Fruit fly (Drosophila melanogaster) whole organism, embryonic: ENCODE data around the gene CG12171.

Source experiments
- Antp ChIP-seq: fragments of 200-800 bp; sonication (Bioruptor generic); optimal IDR thresholded peaks from 3 replicates; lab custom pipeline; 2016; ENCODE audit warnings: missing biosample characterization, missing genetic modification characterization
- Atf3 ChIP-seq: fragments of 200-800 bp; sonication (Bioruptor generic); optimal IDR thresholded peaks from 3 replicates; lab custom pipeline; 2016; ENCODE audit warnings: missing biosample characterization, missing genetic modification characterization
- B-H2 ChIP-seq: fragments of 200-800 bp; sonication (Bioruptor generic); optimal IDR thresholded peaks from 2 replicates; lab custom pipeline; 2018; ENCODE audit warnings: missing biosample characterization, mild to moderate bottlenecking, missing genetic modification characterization
- C15 ChIP-seq: fragments of 200-800 bp; sonication (Bioruptor generic); IDR thresholded peaks from 3 replicates; pipeline ENCODE4 v1.3.6; 2022; ENCODE audit warnings: missing biosample characterization, missing genetic modification characterization
- CG11247 ChIP-seq: fragments of 200-800 bp; sonication (Bioruptor generic); IDR thresholded peaks from 2 replicates; pipeline ENCODE4 v1.3.6; 2022; ENCODE audit warnings: missing biosample characterization, missing genetic modification characterization
- CG12104 ChIP-seq: fragments of 200-800 bp; sonication (Bioruptor generic); optimal IDR thresholded peaks from 3 replicates; lab custom pipeline; 2016; ENCODE audit warnings: missing biosample characterization, missing genetic modification characterization
- CG13424 ChIP-seq: fragments of 200-800 bp; sonication (Bioruptor generic); optimal IDR thresholded peaks from 2 replicates; lab custom pipeline; 2019; ENCODE audit warnings: missing biosample characterization, mild to moderate bottlenecking, missing genetic modification characterization, moderate library complexity
- CG14965 ChIP-seq: fragments of 200-800 bp; sonication (Bioruptor generic); optimal IDR thresholded peaks from 2 replicates; lab custom pipeline; 2016; ENCODE audit warnings: missing biosample characterization, missing genetic modification characterization, borderline replicate concordance
- CG15011 ChIP-seq: fragments of 200-800 bp; sonication (Bioruptor generic); optimal IDR thresholded peaks from 3 replicates; lab custom pipeline; 2018; ENCODE audit warnings: missing biosample characterization, mild to moderate bottlenecking, missing genetic modification characterization
- CG15601 ChIP-seq: fragments of 200-800 bp; sonication (Bioruptor generic); optimal IDR thresholded peaks from 3 replicates; lab custom pipeline; 2019; ENCODE audit warnings: missing biosample characterization, mild to moderate bottlenecking, missing genetic modification characterization, moderate library complexity
- CG16779 ChIP-seq: fragments of 200-800 bp; sonication (Bioruptor generic); IDR thresholded peaks from 2 replicates; pipeline ENCODE4 v1.3.6; 2022; ENCODE audit warnings: missing biosample characterization, missing genetic modification characterization
- CG17186 ChIP-seq: fragments of 200-800 bp; sonication (Bioruptor generic); optimal IDR thresholded peaks from 3 replicates; lab custom pipeline; 2017; ENCODE audit warnings: missing biosample characterization, missing genetic modification reagents, missing genetic modification characterization
- CG17912 ChIP-seq: fragments of 200-800 bp; sonication (Bioruptor generic); optimal IDR thresholded peaks from 2 replicates; lab custom pipeline; 2018; ENCODE audit warnings: missing biosample characterization, mild to moderate bottlenecking, missing genetic modification characterization
- CG2202 ChIP-seq: fragments of 200-800 bp; sonication (Bioruptor generic); optimal IDR thresholded peaks from 2 replicates; lab custom pipeline; 2018; ENCODE audit warnings: missing biosample characterization, mild to moderate bottlenecking, missing genetic modification characterization
- CG33213 ChIP-seq: fragments of 200-800 bp; sonication (Bioruptor generic); optimal IDR thresholded peaks from 3 replicates; lab custom pipeline; 2016; ENCODE audit warnings: missing biosample characterization, missing genetic modification characterization
- CG34224 ChIP-seq: fragments of 200-800 bp; sonication (Bioruptor generic); IDR thresholded peaks from 3 replicates; pipeline ENCODE4 v1.3.6; 2022; ENCODE audit warnings: missing biosample characterization, missing genetic modification characterization; ENCODE audit not compliant: partially characterized antibody
- CG4854 ChIP-seq: fragments of 200-800 bp; sonication (Bioruptor generic); optimal IDR thresholded peaks from 2 replicates; lab custom pipeline; 2016; ENCODE audit warnings: missing biosample characterization, missing genetic modification characterization, inconsistent platforms
- CG5245 ChIP-seq: fragments of 200-800 bp; sonication (Bioruptor generic); optimal IDR thresholded peaks from 3 replicates; lab custom pipeline; 2016; ENCODE audit warnings: missing biosample characterization, missing genetic modification characterization
- CG6272 ChIP-seq: fragments of 200-800 bp; sonication (Bioruptor generic); IDR thresholded peaks from 2 replicates; pipeline ENCODE4 v1.3.6; 2022; ENCODE audit warnings: missing biosample characterization, missing genetic modification characterization
- CG7271 ChIP-seq: fragments of 200-800 bp; sonication (Bioruptor generic); optimal IDR thresholded peaks from 2 replicates; lab custom pipeline; 2018; ENCODE audit warnings: missing biosample characterization, mild to moderate bottlenecking, missing genetic modification characterization, moderate library complexity
- CG8924 ChIP-seq: fragments of 200-800 bp; optimal IDR thresholded peaks from 3 replicates; lab custom pipeline; 2019; ENCODE audit warnings: missing biosample characterization, mild to moderate bottlenecking, missing genetic modification characterization, moderate library complexity
- CG9797 ChIP-seq: fragments of 200-800 bp; sonication (Bioruptor generic); optimal IDR thresholded peaks from 3 replicates; lab custom pipeline; 2018; ENCODE audit warnings: missing biosample characterization, mild to moderate bottlenecking, missing genetic modification characterization
- CTCF ChIP-seq: fragments of 200-800 bp; sonication (Bioruptor generic); optimal IDR thresholded peaks from 2 replicates; lab custom pipeline; 2017; ENCODE audit warnings: missing biosample characterization, mild to moderate bottlenecking, missing genetic modification characterization, moderate library complexity
- Dbx ChIP-seq: fragments of 200-800 bp; sonication (Bioruptor generic); IDR thresholded peaks from 3 replicates; pipeline ENCODE4 v1.3.6; 2022; ENCODE audit warnings: missing biosample characterization, missing genetic modification characterization
- Doc2 ChIP-seq: fragments of 200-800 bp; sonication (Bioruptor generic); IDR thresholded peaks from 2 replicates; pipeline ENCODE4 v1.3.6; 2022; ENCODE audit warnings: missing biosample characterization, missing genetic modification characterization
- Drgx ChIP-seq: fragments of 200-800 bp; sonication (Bioruptor generic); IDR thresholded peaks from 2 replicates; pipeline ENCODE4 v1.3.6; 2022; ENCODE audit warnings: missing biosample characterization, missing genetic modification characterization
- ERR ChIP-seq: fragments of 200-800 bp; sonication (Bioruptor generic); optimal IDR thresholded peaks from 2 replicates; lab custom pipeline; 2016; ENCODE audit warnings: missing biosample characterization, missing genetic modification characterization
- HLHmδ ChIP-seq: fragments of 200-800 bp; sonication (Bioruptor generic); optimal IDR thresholded peaks from 2 replicates; lab custom pipeline; 2018; ENCODE audit warnings: missing biosample characterization, mild to moderate bottlenecking, missing genetic modification characterization, moderate library complexity
- HmgD ChIP-seq: fragments of 200-800 bp; sonication (Bioruptor generic); optimal IDR thresholded peaks from 3 replicates; lab custom pipeline; 2016; ENCODE audit warnings: missing biosample characterization, missing genetic modification characterization
- Nf-YA ChIP-seq: fragments of 200-800 bp; sonication (Bioruptor generic); IDR thresholded peaks from 2 replicates; pipeline ENCODE4 v1.3.6; 2022; ENCODE audit warnings: missing biosample characterization, missing genetic modification characterization
- Oli ChIP-seq: fragments of 200-800 bp; sonication (Bioruptor generic); optimal IDR thresholded peaks from 2 replicates; lab custom pipeline; 2018; ENCODE audit warnings: missing biosample characterization, mild to moderate bottlenecking, missing genetic modification characterization, moderate library complexity
- Ssrp ChIP-seq: fragments of 200-800 bp; sonication (Bioruptor generic); optimal IDR thresholded peaks from 2 replicates; lab custom pipeline; 2018; ENCODE audit warnings: missing biosample characterization, mild to moderate bottlenecking, missing genetic modification characterization, moderate library complexity
- ab ChIP-seq: fragments of 200-800 bp; sonication (Bioruptor generic); optimal IDR thresholded peaks from 2 replicates; lab custom pipeline; 2016; ENCODE audit warnings: missing biosample characterization, missing genetic modification characterization
- ato ChIP-seq: fragments of 200-800 bp; sonication (Bioruptor generic); IDR thresholded peaks from 2 replicates; pipeline ENCODE4 v1.3.6; 2022; ENCODE audit warnings: missing biosample characterization, missing genetic modification characterization; ENCODE audit not compliant: partially characterized antibody
- bab2 ChIP-seq: fragments of 200-800 bp; sonication (Bioruptor generic); optimal IDR thresholded peaks from 2 replicates; lab custom pipeline; 2016; ENCODE audit warnings: missing biosample characterization, missing genetic modification characterization
- bbx ChIP-seq: fragments of 200-800 bp; sonication (Bioruptor generic); IDR thresholded peaks from 2 replicates; pipeline ENCODE4 v1.3.6; 2022; ENCODE audit warnings: missing biosample characterization, missing genetic modification characterization; ENCODE audit not compliant: partially characterized antibody
- bcd ChIP-seq: fragments of 200-800 bp; sonication (Bioruptor generic); optimal IDR thresholded peaks from 2 replicates; lab custom pipeline; 2017; ENCODE audit warnings: missing biosample characterization, mild to moderate bottlenecking, missing genetic modification characterization
- chm ChIP-seq: fragments of 200-800 bp; sonication (Bioruptor generic); IDR thresholded peaks from 2 replicates; pipeline ENCODE4 v1.3.6; 2022; ENCODE audit warnings: missing biosample characterization, missing genetic modification characterization
- da ChIP-seq: fragments of 200-800 bp; sonication (Bioruptor generic); optimal IDR thresholded peaks from 2 replicates; lab custom pipeline; 2016; ENCODE audit warnings: missing biosample characterization, missing genetic modification characterization
- dati ChIP-seq: fragments of 200-800 bp; sonication (Bioruptor generic); IDR thresholded peaks from 2 replicates; pipeline ENCODE4 v1.3.6; 2022; ENCODE audit warnings: missing biosample characterization, missing genetic modification characterization
- gt ChIP-seq: fragments of 200-800 bp; sonication (Bioruptor generic); IDR thresholded peaks from 2 replicates; pipeline ENCODE4 v1.3.6; 2022; ENCODE audit warnings: missing biosample characterization, missing genetic modification characterization
- hbn ChIP-seq: fragments of 200-800 bp; sonication (Bioruptor generic); IDR thresholded peaks from 2 replicates; pipeline ENCODE4 v1.3.6; 2022; ENCODE audit warnings: missing biosample characterization, missing genetic modification characterization; ENCODE audit not compliant: partially characterized antibody
- lmd ChIP-seq: fragments of 200-800 bp; sonication (Bioruptor generic); IDR thresholded peaks from 2 replicates; pipeline ENCODE4 v1.3.6; 2022; ENCODE audit warnings: missing biosample characterization, missing genetic modification characterization
- mam ChIP-seq: fragments of 200-800 bp; sonication (Bioruptor generic); optimal IDR thresholded peaks from 3 replicates; lab custom pipeline; 2016; ENCODE audit warnings: missing biosample characterization, missing genetic modification characterization
- otp ChIP-seq: fragments of 200-800 bp; sonication (Bioruptor generic); IDR thresholded peaks from 3 replicates; pipeline ENCODE4, ENCODE4 v1.3.6; 2022; ENCODE audit warnings: missing biosample characterization, missing genetic modification characterization
- pfk ChIP-seq: fragments of 200-800 bp; sonication (Bioruptor generic); optimal IDR thresholded peaks from 2 replicates; lab custom pipeline; 2018; ENCODE audit warnings: missing biosample characterization, mild to moderate bottlenecking, missing genetic modification characterization, moderate library complexity
- phol ChIP-seq: fragments of 200-800 bp; sonication (Bioruptor generic); optimal IDR thresholded peaks from 3 replicates; lab custom pipeline; 2018; ENCODE audit warnings: missing biosample characterization, mild to moderate bottlenecking, missing genetic modification characterization, moderate library complexity
- pros ChIP-seq: fragments of 200-800 bp; sonication (Bioruptor generic); optimal IDR thresholded peaks from 3 replicates; lab custom pipeline; 2019; ENCODE audit warnings: missing biosample characterization, mild to moderate bottlenecking, missing genetic modification characterization, moderate library complexity
- salm ChIP-seq: fragments of 200-800 bp; sonication (Bioruptor generic); optimal IDR thresholded peaks from 2 replicates; lab custom pipeline; 2018; ENCODE audit warnings: missing biosample characterization, mild to moderate bottlenecking, missing genetic modification characterization
- schlank ChIP-seq: fragments of 200-800 bp; sonication (Bioruptor generic); optimal IDR thresholded peaks from 2 replicates; lab custom pipeline; 2018; ENCODE audit warnings: missing biosample characterization, mild to moderate bottlenecking, missing genetic modification characterization
- sim ChIP-seq: fragments of 200-800 bp; sonication (Bioruptor generic); IDR thresholded peaks from 2 replicates; pipeline ENCODE4 v1.3.6; 2022; ENCODE audit warnings: missing biosample characterization, missing genetic modification characterization
- tio ChIP-seq: fragments of 200-800 bp; sonication (Bioruptor generic); optimal IDR thresholded peaks from 2 replicates; lab custom pipeline; 2017; ENCODE audit warnings: missing biosample characterization, missing genetic modification characterization, inconsistent platforms
- trem ChIP-seq: fragments of 200-800 bp; optimal IDR thresholded peaks from 3 replicates; lab custom pipeline; 2019; ENCODE audit warnings: missing biosample characterization, mild to moderate bottlenecking, missing genetic modification characterization, moderate library complexity

Gene CG12171

dm6 chr3R:5613114-5613443, 20.3 kb upstream of the CG12171 start, which contains the start of gene Atu (continued):
- TF ChIP-seq dati (GFP tag; lab: Robert Waterston, UW) = no peak
- TF ChIP-seq hbn = peak; percentile 89
- TF ChIP-seq CG14965 (GFP tag; lab: Kevin White, UChicago) = no peak
- TF ChIP-seq CG2202 (tag; lab: Kevin White, UChicago) = no peak
- TF ChIP-seq Nf-YA (GFP tag; lab: Robert Waterston, UW) = no peak
- TF ChIP-seq CG9797 (GFP tag; lab: Kevin White, UChicago) = peak; percentile 19
- no peak for TF ChIP-seq chm (GFP tag; lab: Robert Waterston, UW)
- TF ChIP-seq Drgx = no peak
- TF ChIP-seq ERR (GFP tag; lab: Kevin White, UChicago) = no peak
- no peak for TF ChIP-seq salm (tag; lab: Kevin White, UChicago)
- TF ChIP-seq da (GFP tag; lab: Kevin White, UChicago) = no peak
- no peak for TF ChIP-seq Oli (tag; lab: Kevin White, UChicago)
- TF ChIP-seq Antp (GFP tag; lab: Kevin White, UChicago) = peak; percentile 47
- peak; percentile 94 for TF ChIP-seq CG34224
- no peak for TF ChIP-seq Doc2
- TF ChIP-seq B-H2 = peak; percentile 5
- peak; percentile 66 for TF ChIP-seq phol
- TF ChIP-seq trem (tag; lab: Kevin White, UChicago) = peak; percentile 94
- no peak for TF ChIP-seq bab2 (GFP tag; lab: Kevin White, UChicago)
- no peak for TF ChIP-seq CG6272 (GFP tag; lab: Robert Waterston, UW)
- TF ChIP-seq bbx (GFP tag; lab: Robert Waterston, UW) = peak; percentile 83
- peak; percentile 73; the same call in 1 of the 2 replicates for TF ChIP-seq ato (GFP tag; lab: Robert Waterston, UW)
- TF ChIP-seq CG8924 (tag; lab: Kevin White, UChicago) = peak; percentile 33
- no peak for TF ChIP-seq Ssrp (tag; lab: Kevin White, UChicago)
- no peak for TF ChIP-seq CG16779 (GFP tag; lab: Robert Waterston, UW)
- TF ChIP-seq CG17186 (GFP tag; lab: Kevin White, UChicago) = peak; percentile 57
- no peak for TF ChIP-seq CG17912 (GFP tag; lab: Kevin White, UChicago)
- TF ChIP-seq Atf3 (GFP tag; lab: Kevin White, UChicago) = no peak
- no peak for TF ChIP-seq CG15011
- TF ChIP-seq schlank (tag; lab: Kevin White, UChicago) = no peak
- no peak for TF ChIP-seq pros (GFP tag; lab: Kevin White, UChicago)
- no peak for TF ChIP-seq mam (GFP tag; lab: Kevin White, UChicago)
- TF ChIP-seq bcd (GFP tag; lab: Kevin White, UChicago) = no peak
- TF ChIP-seq C15 (GFP tag; lab: Robert Waterston, UW) = no peak
- TF ChIP-seq Dbx (GFP tag; lab: Robert Waterston, UW) = no peak
- no peak for TF ChIP-seq CTCF (GFP tag; lab: Kevin White, UChicago)
- no peak for TF ChIP-seq otp
- no peak for TF ChIP-seq ab (GFP tag; lab: Kevin White, UChicago)
- peak; percentile 28 for TF ChIP-seq CG15601 (tag; lab: Kevin White, UChicago)
- no peak for TF ChIP-seq CG4854 (GFP tag; lab: Kevin White, UChicago)
- TF ChIP-seq CG5245 = no peak
- no peak for TF ChIP-seq CG12104
- TF ChIP-seq gt (GFP tag; lab: Robert Waterston, UW) = no peak
- TF ChIP-seq CG33213 (GFP tag; lab: Kevin White, UChicago) = no peak
- TF ChIP-seq CG7271 (tag; lab: Kevin White, UChicago) = no peak
- TF ChIP-seq HLHmδ (GFP tag; lab: Kevin White, UChicago) = no peak
- TF ChIP-seq HmgD (GFP tag; lab: Kevin White, UChicago) = peak; percentile 51
- TF ChIP-seq CG11247 (GFP tag; lab: Robert Waterston, UW) = no peak
- TF ChIP-seq pfk (GFP tag; lab: Kevin White, UChicago) = no peak
- no peak for TF ChIP-seq tio (GFP tag; lab: Kevin White, UChicago)
- no peak for TF ChIP-seq sim
- TF ChIP-seq CG13424 = peak; percentile 39
- no peak for TF ChIP-seq lmd
